Fruit fly (Drosophila melanogaster): Measurements from ENCODE around the gene TwdlB.

The TwdlB gene

DNA sequence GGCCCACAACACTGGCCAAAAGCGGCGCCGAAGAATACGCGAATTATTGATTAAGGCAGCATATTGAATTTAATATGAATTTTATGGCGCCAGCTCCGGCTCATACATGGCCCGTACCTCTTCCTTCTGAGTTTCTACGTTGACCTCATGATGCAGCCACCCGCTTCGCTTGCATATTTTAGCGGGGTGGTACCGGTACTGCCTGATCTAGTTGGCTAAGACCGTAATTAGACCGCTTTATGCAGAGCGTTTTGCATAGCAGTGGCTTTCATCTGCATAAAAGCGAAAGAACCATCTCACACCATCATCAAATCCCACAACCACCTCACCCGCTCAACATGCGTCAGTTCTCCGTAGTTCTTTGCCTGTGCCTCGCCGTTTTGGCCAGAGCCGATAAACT is 6.3 kb upstream of the TwdlB start, which contains the start of gene TwdlJ:
Gene TwdlJ (plus strand): TSS at position 301 of the 400 bp plus-strand sequence.
- TF ChIP-seq EcR (GFP tag; optimal IDR thresholded peaks at IDR 0.05) = no peak
- no peak for TF ChIP-seq Dll (optimal IDR thresholded peaks at IDR 0.05)

DNA sequence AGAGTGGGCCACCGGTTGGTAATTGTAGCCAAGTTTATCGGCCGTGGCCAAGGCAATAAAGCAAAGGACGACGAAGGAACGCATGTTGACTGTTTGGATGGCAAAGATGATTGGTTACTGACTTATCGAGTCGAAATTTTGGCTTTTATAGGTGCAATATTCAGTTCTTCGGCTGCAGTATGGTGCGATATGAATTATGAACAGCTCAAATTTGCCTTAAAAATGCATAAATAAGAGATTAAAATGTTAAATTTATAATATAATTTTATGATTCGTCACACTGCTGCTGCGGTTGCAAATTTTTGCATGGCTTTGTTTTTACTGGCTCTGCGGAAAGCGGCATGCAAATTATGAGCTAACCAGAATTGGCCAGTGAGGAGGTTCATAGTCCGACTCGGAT is 5.3 kb upstream of the TwdlB start, which contains the start of gene TwdlK:
Gene TwdlK (minus strand): TSS at position 101 of the 400 bp plus-strand sequence.
- TF ChIP-seq usp (GFP tag; optimal IDR thresholded peaks at IDR 0.05) (no peak), Dll (optimal IDR thresholded peaks at IDR 0.05) (no peak), EcR (GFP tag; optimal IDR thresholded peaks at IDR 0.05) (no peak), psq (optimal IDR thresholded peaks at IDR 0.05) (no peak), pan (optimal IDR thresholded peaks at IDR 0.05) (no peak), CG8478 (optimal IDR thresholded peaks at IDR 0.05) (no peak)

DNA sequence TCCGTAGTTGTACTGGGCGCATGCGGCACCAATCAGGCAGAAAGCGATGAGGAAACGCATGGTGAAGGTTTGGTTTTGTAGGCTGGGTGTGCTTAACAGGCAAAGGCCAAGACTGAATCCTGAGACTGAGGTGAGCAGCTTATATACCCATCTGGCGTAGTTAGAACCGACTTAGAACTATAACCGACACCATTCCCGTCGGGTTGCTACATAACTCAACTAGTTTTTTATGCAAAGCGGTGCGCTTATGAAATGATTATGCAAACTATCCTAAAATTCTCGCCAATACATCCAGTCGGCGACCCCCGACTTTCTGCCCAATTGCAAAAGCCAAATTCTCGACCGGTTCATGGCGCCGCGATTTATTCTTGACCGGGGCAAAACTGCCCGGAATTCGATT is 3.3 kb upstream of the TwdlB start, which contains the start of gene TwdlO:
Gene TwdlO (minus strand): TSS at position 101 of the 400 bp plus-strand sequence.
- TF ChIP-seq psq (optimal IDR thresholded peaks at IDR 0.05) (no peak), usp (GFP tag; optimal IDR thresholded peaks at IDR 0.05) (no peak), CG8478 (optimal IDR thresholded peaks at IDR 0.05) (no peak)

DNA sequence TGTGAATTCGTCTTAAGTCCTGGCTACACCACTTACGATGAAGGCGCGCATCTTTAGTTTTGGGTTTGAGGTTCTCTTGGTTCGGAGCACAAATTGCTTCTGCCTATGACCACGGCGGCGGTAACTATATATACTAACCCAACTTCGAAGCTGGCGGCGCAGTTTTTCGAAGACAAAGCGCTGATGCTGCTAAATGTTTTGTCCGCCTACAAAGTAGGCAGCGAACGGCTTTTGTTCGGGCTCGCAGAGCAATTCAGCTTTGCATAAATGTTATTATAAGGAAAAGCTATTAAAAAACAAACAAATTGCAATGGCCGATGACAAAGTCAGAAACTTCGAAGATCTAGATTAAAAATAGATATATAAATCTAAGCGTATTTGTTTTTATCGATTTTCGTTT is 2.2 kb upstream of the TwdlB start, which contains the start of gene TwdlL:
Gene TwdlL (minus strand): TSS at position 101 of the 400 bp plus-strand sequence.
- no peak for TF ChIP-seq pan (optimal IDR thresholded peaks at IDR 0.05)
- no peak for TF ChIP-seq psq (optimal IDR thresholded peaks at IDR 0.05)
- TF ChIP-seq CG8478 (optimal IDR thresholded peaks at IDR 0.05) = no peak

DNA sequence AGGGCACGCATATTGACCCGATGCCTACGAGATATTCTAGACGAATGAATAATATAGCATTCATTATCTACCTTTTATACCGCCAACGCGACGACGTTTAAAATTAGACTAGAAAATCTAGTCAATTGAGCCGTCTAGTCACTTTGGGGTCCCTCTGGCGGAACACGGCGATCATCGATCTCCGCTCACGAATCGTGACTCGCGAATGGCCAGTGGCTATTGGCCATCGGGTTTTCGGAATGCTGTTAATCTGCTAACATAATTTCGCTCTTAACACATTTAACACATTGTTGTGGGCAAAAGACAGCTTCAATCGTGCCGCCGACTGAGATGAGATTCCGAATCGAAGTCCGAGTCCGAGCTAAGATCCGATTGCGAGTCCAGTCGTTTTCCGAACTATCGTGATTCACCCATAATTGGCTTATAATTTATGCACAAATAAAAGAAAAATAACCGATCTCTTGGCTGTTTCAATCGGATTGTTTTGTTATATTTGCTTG is 2.0 kb downstream of the TwdlB start, which contains the start of gene TwdlP:
Gene TwdlP (minus strand): TSS at position 51 of the 500 bp plus-strand sequence.
- TF ChIP-seq EcR (GFP tag; optimal IDR thresholded peaks at IDR 0.05) = no peak
- TF ChIP-seq psq (optimal IDR thresholded peaks at IDR 0.05) = no peak
- no peak for TF ChIP-seq CG8478 (optimal IDR thresholded peaks at IDR 0.05)
- TF ChIP-seq Dll (optimal IDR thresholded peaks at IDR 0.05) = no peak
- TF ChIP-seq pan (optimal IDR thresholded peaks at IDR 0.05) = no peak
- TF ChIP-seq usp (GFP tag; optimal IDR thresholded peaks at IDR 0.05) = no peak

DNA sequence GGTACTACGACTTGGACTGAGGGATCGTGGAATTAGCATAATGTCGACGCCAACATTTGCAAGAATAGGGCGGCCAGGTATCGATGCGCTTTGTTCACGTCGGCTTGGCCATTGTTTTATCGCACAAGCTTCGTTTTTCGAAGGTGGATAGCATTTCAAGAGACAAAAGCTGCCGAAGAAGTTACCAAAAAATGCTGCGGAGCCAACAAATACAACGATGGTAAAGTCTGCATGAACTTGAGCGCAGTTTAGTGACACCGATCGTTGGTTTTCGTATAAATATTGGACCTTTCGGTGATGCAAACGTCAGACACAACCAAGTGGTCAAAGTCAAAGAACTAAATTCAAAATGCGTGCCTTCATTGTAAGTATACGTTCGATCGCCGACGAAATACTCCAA is 4.5 kb downstream of the TwdlB start, which contains the start of gene TwdlM:
Gene TwdlM (plus strand): TSS at position 301 of the 400 bp plus-strand sequence.
- TF ChIP-seq Dll (optimal IDR thresholded peaks at IDR 0.05) = no peak
- no peak for TF ChIP-seq EcR (GFP tag; optimal IDR thresholded peaks at IDR 0.05)
- TF ChIP-seq psq (optimal IDR thresholded peaks at IDR 0.05) = no peak
- no peak for TF ChIP-seq pan (optimal IDR thresholded peaks at IDR 0.05)
- no peak for TF ChIP-seq CG8478 (optimal IDR thresholded peaks at IDR 0.05)
- no peak for TF ChIP-seq usp (GFP tag; optimal IDR thresholded peaks at IDR 0.05)

DNA sequence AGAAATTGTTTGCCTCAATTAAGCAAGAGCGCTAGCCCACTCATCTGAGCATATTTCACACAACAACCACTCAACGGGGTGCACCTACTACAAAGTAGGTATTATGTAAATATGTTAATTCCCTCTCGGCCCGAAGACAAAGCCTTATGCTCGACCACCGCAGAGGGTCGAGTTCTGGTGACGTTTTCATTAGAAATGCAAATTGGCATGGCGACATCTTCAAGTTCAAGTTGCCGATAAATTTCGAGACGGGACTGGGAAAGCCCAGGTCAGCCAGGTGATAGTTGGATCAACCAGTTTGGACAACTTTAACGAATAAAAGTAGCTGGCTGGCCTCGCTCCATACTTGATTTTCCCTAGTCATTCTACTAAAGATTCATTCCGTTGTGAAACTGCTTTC is 7.9 kb downstream of the TwdlB start:
- TF ChIP-seq usp (GFP tag; optimal IDR thresholded peaks at IDR 0.05) = no peak
- no peak for TF ChIP-seq CG8478 (optimal IDR thresholded peaks at IDR 0.05)
- no peak for TF ChIP-seq psq (optimal IDR thresholded peaks at IDR 0.05)
- TF ChIP-seq pan (optimal IDR thresholded peaks at IDR 0.05) = no peak

DNA sequence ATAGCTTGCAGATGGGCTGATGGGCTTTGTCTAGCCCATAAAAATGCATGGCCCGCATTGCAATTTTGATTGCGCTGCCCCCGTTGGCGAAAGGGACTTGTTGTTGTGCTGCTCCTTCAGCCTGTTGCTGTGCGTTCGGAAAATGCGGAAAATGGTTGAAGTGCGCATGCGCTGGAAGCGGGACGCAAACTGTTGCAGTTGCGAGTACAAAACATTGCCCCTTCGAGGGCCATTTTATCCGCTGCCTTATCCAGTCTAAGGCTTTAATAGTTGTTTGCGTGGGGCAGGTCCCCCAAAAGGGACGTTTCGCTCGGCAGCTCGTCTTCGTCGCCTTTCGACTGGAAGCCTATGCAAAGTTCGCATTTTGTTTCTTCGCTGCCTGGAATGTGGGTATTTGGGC is 16.8 kb downstream of the TwdlB start:
- no peak for TF ChIP-seq Dll (optimal IDR thresholded peaks at IDR 0.05)
- no peak for TF ChIP-seq psq (optimal IDR thresholded peaks at IDR 0.05)
- no peak for TF ChIP-seq usp (GFP tag; optimal IDR thresholded peaks at IDR 0.05)
- TF ChIP-seq EcR (GFP tag; optimal IDR thresholded peaks at IDR 0.05) = no peak
- TF ChIP-seq pan (optimal IDR thresholded peaks at IDR 0.05) = no peak
- TF ChIP-seq CG8478 (optimal IDR thresholded peaks at IDR 0.05) = no peak

DNA sequence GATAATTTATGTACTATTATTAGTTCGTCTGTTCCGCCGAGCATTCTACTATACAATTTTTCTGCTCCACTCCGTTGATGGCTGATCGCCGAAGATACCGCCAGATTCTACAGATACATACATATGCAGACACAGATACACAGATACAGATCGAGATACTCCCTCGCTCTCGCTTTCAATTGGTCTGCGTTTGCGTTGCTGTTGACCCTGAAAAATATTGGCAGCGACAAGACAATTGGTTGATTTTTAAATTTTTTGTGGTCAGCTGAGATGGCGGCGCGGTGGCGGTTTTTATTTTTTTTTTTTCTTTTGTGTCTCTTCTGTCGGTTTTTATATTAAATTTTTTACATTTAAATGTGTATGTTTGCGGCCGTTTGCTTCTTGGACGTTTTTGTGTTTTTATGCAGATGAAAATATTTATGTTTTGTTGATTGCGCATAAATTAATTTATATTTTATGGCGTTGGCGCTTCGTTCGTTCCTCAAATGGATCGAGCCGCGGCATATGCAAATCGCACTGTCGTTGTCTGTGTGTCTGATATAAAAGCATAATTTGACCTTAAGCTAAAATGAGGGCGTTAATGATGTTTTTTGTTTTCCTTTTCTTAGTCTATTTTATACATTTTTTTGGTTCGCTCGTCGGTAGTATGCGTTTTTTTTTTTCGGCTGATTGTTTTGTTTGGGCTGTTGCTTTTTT is 29.3 kb downstream of the TwdlB start:
- TF ChIP-seq usp (GFP tag; optimal IDR thresholded peaks at IDR 0.05) = no peak
- no peak for TF ChIP-seq Dll (optimal IDR thresholded peaks at IDR 0.05)
- no peak for TF ChIP-seq CG8478 (optimal IDR thresholded peaks at IDR 0.05)
- TF ChIP-seq EcR (GFP tag; optimal IDR thresholded peaks at IDR 0.05) = no peak

DNA sequence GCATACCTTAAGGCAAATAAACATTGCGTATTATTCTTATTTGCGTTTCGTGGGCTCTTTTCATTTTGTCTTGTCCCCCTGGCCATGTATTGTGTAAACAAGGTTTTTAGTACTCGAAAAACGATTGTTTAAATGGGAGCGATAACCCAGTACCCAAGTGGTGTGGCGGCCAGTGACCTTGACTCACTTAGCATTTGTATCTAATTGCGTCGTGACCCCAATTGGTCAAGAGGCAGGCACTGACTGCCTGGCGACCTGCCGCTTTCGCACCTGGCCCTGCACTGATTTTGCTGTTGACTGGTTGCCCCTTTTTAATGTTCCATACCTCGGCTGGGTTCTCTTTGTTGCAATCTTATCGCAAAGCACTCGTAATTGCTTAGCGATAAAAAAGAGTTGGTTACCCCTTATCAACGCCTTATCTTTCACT is 35.2 kb downstream of the TwdlB start:
- TF ChIP-seq EcR (GFP tag; optimal IDR thresholded peaks at IDR 0.05) (peak in 1 of 2 experiments; percentile 14), usp (GFP tag; optimal IDR thresholded peaks at IDR 0.05) (no peak)
